Worm (Caenorhabditis elegans) whole organism, L3 larva: ENCODE measurements around the gene fbxc-12.

Experiments
- elt-3 ChIP-seq, 3 experiments: fragments of 150-350 bp in 1 of 3; sonication (generic microtip) in 2 of 3; optimal IDR thresholded peaks; 2 replicates in 2 of 3; 4 replicates in 1 of 3; lab custom pipeline; 2014 to 2017; ENCODE audit warnings: missing biosample characterization in 3 of 3, missing genetic modification characterization in 3 of 3
- fkh-10 ChIP-seq: sonication (generic microtip); optimal IDR thresholded peaks from 2 replicates; lab custom pipeline; 2017; ENCODE audit warnings: missing biosample characterization, missing genetic modification reagents, missing genetic modification characterization
- nhr-25 ChIP-seq: sonication (generic microtip); optimal IDR thresholded peaks from 2 replicates; lab custom pipeline; 2017; ENCODE audit warnings: missing biosample characterization, missing genetic modification characterization
- nhr-28 ChIP-seq: fragments of 150-350 bp; optimal IDR thresholded peaks from 2 replicates; lab custom pipeline; 2014; ENCODE audit warnings: missing biosample characterization, missing genetic modification characterization
- nhr-76 ChIP-seq: fragments of 150-350 bp; sonication (generic microtip); optimal IDR thresholded peaks from 5 replicates; lab custom pipeline; 2014; ENCODE audit warnings: missing biosample characterization, missing genetic modification characterization
- nhr-77 ChIP-seq: fragments of 150-350 bp; optimal IDR thresholded peaks from 2 replicates; lab custom pipeline; 2014; ENCODE audit warnings: missing biosample characterization, missing genetic modification characterization
- pqm-1 ChIP-seq: fragments of 150-350 bp; optimal IDR thresholded peaks from 2 replicates; lab custom pipeline; 2017; ENCODE audit warnings: missing biosample characterization, missing genetic modification characterization, inconsistent platforms
- sea-2 ChIP-seq: fragments of 150-350 bp; sonication (generic microtip); optimal IDR thresholded peaks from 4 replicates; lab custom pipeline; 2014; ENCODE audit warnings: missing biosample characterization, missing genetic modification reagents, missing genetic modification characterization
- skn-1 ChIP-seq: fragments of 150-350 bp; optimal IDR thresholded peaks from 2 replicates; lab custom pipeline; 2014; ENCODE audit warnings: missing biosample characterization, missing genetic modification characterization
- unc-39 ChIP-seq: sonication (generic microtip); optimal IDR thresholded peaks from 4 replicates; lab custom pipeline; 2017; ENCODE audit warnings: missing biosample characterization, missing genetic modification characterization

DNA sequence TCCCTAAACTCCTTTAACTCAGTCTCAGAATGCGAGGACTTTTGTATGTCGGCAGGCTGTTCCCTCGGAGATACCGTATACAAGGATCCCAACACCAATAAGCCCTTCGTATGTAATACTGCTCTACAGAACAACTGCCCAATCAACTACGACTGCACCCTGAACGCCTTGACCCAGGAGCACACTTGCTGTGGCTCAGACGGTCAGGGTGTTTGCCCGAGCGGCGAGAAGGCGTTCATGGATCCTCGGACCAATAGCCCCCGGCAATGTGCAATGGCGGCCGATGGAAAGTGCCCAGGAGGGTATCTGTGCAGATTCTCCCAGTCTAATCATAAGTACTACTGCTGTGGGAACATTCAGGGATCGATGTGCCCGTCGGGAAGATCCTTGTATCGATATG, 36.3 kb upstream of the fbxc-12 start:
- TF ChIP-seq skn-1 (tag; lab: Kevin White, UChicago): no peak
- TF ChIP-seq unc-39 (tag; lab: Kevin White, UChicago): no peak
- no peak for TF ChIP-seq elt-3 (tag; optimal IDR thresholded peaks at IDR 0.05; lab: Kevin White, UChicago)
- TF ChIP-seq sea-2: no peak
- no peak for TF ChIP-seq nhr-77
- TF ChIP-seq fkh-10 (GFP tag; lab: Kevin White, UChicago): no peak
- no peak for TF ChIP-seq nhr-76 (tag; lab: Kevin White, UChicago)
- no peak for TF ChIP-seq nhr-25
- no peak for TF ChIP-seq nhr-28 (tag; lab: Kevin White, UChicago)
- TF ChIP-seq pqm-1 (tag; lab: Kevin White, UChicago): no peak
